Fruit fly (Drosophila melanogaster) Kc167 (cell line): Measurements from ENCODE around the gene PH4alphaNE3.

Experiments
- Myc ChIP-seq: fragments of >200 bp; optimal IDR thresholded peaks from 2 replicates; lab custom pipeline; 2017; ENCODE audit warnings: missing external identifiers
- Sin3A ChIP-seq: fragments of >200 bp; optimal IDR thresholded peaks from 2 replicates; lab custom pipeline; 2018; ENCODE audit warnings: missing external identifiers
- h ChIP-seq: fragments of >200 bp; optimal IDR thresholded peaks from 3 replicates; lab custom pipeline; 2018; ENCODE audit warnings: missing external identifiers
- insv ChIP-seq: fragments of >200 bp; optimal IDR thresholded peaks from 3 replicates; lab custom pipeline; 2018; ENCODE audit warnings: missing external identifiers
- psq ChIP-seq: fragments of >200 bp; optimal IDR thresholded peaks from 2 replicates; lab custom pipeline; 2017; ENCODE audit warnings: missing external identifiers
- ttk ChIP-seq: sonication (Bioruptor generic); optimal IDR thresholded peaks from 2 replicates; lab custom pipeline; 2017; ENCODE audit warnings: missing external identifiers

DNA sequence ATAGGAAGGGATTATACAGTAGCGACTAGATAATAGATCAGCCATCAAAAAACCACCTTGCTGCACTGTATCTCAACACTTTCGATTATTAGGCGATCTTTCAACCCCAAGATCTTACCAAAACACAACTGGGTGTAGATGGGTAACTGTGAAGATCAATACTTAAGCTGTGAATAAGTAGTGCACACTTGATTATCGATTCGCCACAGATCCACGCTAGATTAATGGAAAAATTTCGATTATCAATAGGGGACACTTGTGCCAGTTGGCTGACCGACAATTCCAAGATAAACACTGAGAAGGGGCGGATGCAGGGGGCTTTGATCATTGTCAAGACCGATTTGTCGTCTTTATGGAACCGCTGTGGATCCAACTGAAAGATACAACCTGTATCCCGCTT lies 24.9 kb upstream of the PH4alphaNE3 start, which contains the start of gene CG9702:
- TF ChIP-seq Sin3A (lab: Kevin White, UChicago), result no peak
- no peak for TF ChIP-seq psq (lab: Kevin White, UChicago)
- TF ChIP-seq insv (lab: Kevin White, UChicago), result no peak
- no peak for TF ChIP-seq ttk (lab: Kevin White, UChicago)
- no peak for TF ChIP-seq Myc
- no peak for TF ChIP-seq h (lab: Kevin White, UChicago)
